Worm (Caenorhabditis elegans) whole organism, L4 larva: ENCODE data around the gene tag-153.

Experiments
- D1046.2 ChIP-seq: fragments of 200-800 bp; sonication (Bioruptor generic); IDR thresholded peaks from 2 replicates; pipeline ENCODE4 v1.3.6; 2022; ENCODE audit warnings: missing genetic modification characterization, missing compliant biosample characterization
- F44E2.7 ChIP-seq: fragments of 200-800 bp; sonication (Bioruptor generic); IDR thresholded peaks from 2 replicates; pipeline ENCODE4 v2.1.2; 2022; ENCODE audit warnings: missing genetic modification characterization, missing compliant biosample characterization
- T20F7.1 ChIP-seq: fragments of 200-800 bp; sonication (Bioruptor generic); optimal IDR thresholded peaks from 2 replicates; lab custom pipeline; 2018; ENCODE audit warnings: mild to moderate bottlenecking, missing genetic modification characterization, missing compliant biosample characterization
- Y5F2A.4 ChIP-seq: fragments of 200-800 bp; sonication (Bioruptor generic); optimal IDR thresholded peaks from 2 replicates; lab custom pipeline; 2018; ENCODE audit warnings: mild to moderate bottlenecking, missing genetic modification characterization, missing compliant biosample characterization
- Y75B8A.6 ChIP-seq: fragments of 200-800 bp; sonication (Bioruptor generic); IDR thresholded peaks from 2 replicates; pipeline ENCODE4 v1.3.6; 2022; ENCODE audit warnings: missing genetic modification reagents, missing genetic modification characterization, missing compliant biosample characterization
- ZK546.5 ChIP-seq, 2 experiments: sonication (generic microtip); optimal IDR thresholded peaks; 2 replicates each; lab custom pipeline; 2017; ENCODE audit warnings: missing biosample characterization in 2 of 2, missing genetic modification characterization in 2 of 2
- aha-1 ChIP-seq: fragments of 150-350 bp; peaks from one replicate; lab custom pipeline; 2014; ENCODE audit warnings: missing biosample characterization, missing genetic modification characterization
- ama-1 ChIP-seq: fragments of 150-350 bp; optimal IDR thresholded peaks from 2 replicates; lab custom pipeline; 2014; ENCODE audit warnings: inconsistent platforms, mixed read lengths
- ceh-32 ChIP-seq: sonication (generic microtip); optimal IDR thresholded peaks from 2 replicates; lab custom pipeline; 2016; ENCODE audit warnings: mild to moderate bottlenecking, missing genetic modification characterization, missing compliant biosample characterization; ENCODE audit not compliant: poor library complexity
- ceh-82 ChIP-seq: sonication (generic microtip); optimal IDR thresholded peaks from 2 replicates; lab custom pipeline; 2017; ENCODE audit warnings: missing biosample characterization, missing genetic modification characterization
- ces-1 ChIP-seq: fragments of 150-350 bp; sonication (generic microtip); optimal IDR thresholded peaks from 4 replicates; lab custom pipeline; 2014; ENCODE audit warnings: missing biosample characterization, missing genetic modification reagents, missing genetic modification characterization
- dmd-6 ChIP-seq: fragments of 200-800 bp; sonication (Bioruptor generic); IDR thresholded peaks from 2 replicates; pipeline ENCODE4 v1.3.6; 2022; ENCODE audit warnings: missing genetic modification reagents, missing genetic modification characterization, missing compliant biosample characterization
- duxl-1 ChIP-seq: sonication (generic microtip); optimal IDR thresholded peaks from 2 replicates; lab custom pipeline; 2016; ENCODE audit warnings: mild to moderate bottlenecking, missing genetic modification characterization, moderate library complexity, missing compliant biosample characterization; ENCODE audit not compliant: poor library complexity
- dve-1 ChIP-seq: sonication (generic microtip); optimal IDR thresholded peaks from 2 replicates; lab custom pipeline; 2017; ENCODE audit warnings: antibody characterized with exemption, mild to moderate bottlenecking, missing genetic modification characterization, missing compliant biosample characterization; ENCODE audit not compliant: insufficient read depth
- egl-43 ChIP-seq: fragments of 200-800 bp; sonication (Bioruptor generic); IDR thresholded peaks from 2 replicates; pipeline ENCODE4 v1.3.6; 2022; ENCODE audit warnings: missing genetic modification reagents, missing genetic modification characterization, missing compliant biosample characterization
- fos-1 ChIP-seq: fragments of 150-350 bp; optimal IDR thresholded peaks from 2 replicates; lab custom pipeline; 2014; ENCODE audit warnings: missing biosample characterization, missing genetic modification characterization
- gei-8 ChIP-seq: fragments of 200-800 bp; sonication (Bioruptor generic); optimal IDR thresholded peaks from 2 replicates; lab custom pipeline; 2018; ENCODE audit warnings: mild to moderate bottlenecking, missing genetic modification characterization, missing compliant biosample characterization
- hlh-30 ChIP-seq: sonication (generic microtip); optimal IDR thresholded peaks from 2 replicates; lab custom pipeline; 2017; ENCODE audit warnings: antibody characterized with exemption, mild to moderate bottlenecking, missing genetic modification characterization, missing compliant biosample characterization; ENCODE audit not compliant: insufficient read depth
- lin-15B ChIP-seq: fragments of 150-350 bp; sonication (generic microtip); optimal IDR thresholded peaks from 3 replicates; lab custom pipeline; 2014; ENCODE audit warnings: missing biosample characterization, missing genetic modification characterization
- lir-3 ChIP-seq: sonication (generic microtip); optimal IDR thresholded peaks from 2 replicates; lab custom pipeline; 2016; ENCODE audit warnings: mild to moderate bottlenecking, missing genetic modification characterization, missing compliant biosample characterization
- madf-5 ChIP-seq, 2 experiments: fragments of 200-800 bp; sonication (Bioruptor generic); IDR thresholded peaks; 2 replicates each; pipeline ENCODE4 v1.3.6; 2022; ENCODE audit warnings: missing compliant biosample characterization in 2 of 2, missing genetic modification characterization in 2 of 2
- mdl-1 ChIP-seq, 2 experiments: fragments of 150-350 bp in 1 of 2; sonication (generic microtip) in 1 of 2; optimal IDR thresholded peaks; 2 replicates each; lab custom pipeline; 2014 to 2017; ENCODE audit warnings: missing biosample characterization in 2 of 2, missing genetic modification characterization in 2 of 2
- mdt-29 ChIP-seq: fragments of 200-800 bp; sonication (Bioruptor generic); IDR thresholded peaks from 2 replicates; pipeline ENCODE4 v1.3.6; 2022; ENCODE audit warnings: missing genetic modification reagents, missing genetic modification characterization, missing compliant biosample characterization
- mep-1 ChIP-seq: fragments of 150-350 bp; sonication (generic microtip); optimal IDR thresholded peaks from 3 replicates; lab custom pipeline; 2014; ENCODE audit warnings: missing biosample characterization, missing genetic modification characterization
- mes-2 ChIP-seq: sonication (generic microtip); optimal IDR thresholded peaks from 2 replicates; lab custom pipeline; 2016; ENCODE audit warnings: missing genotype, mild to moderate bottlenecking, missing genetic modification characterization, missing compliant biosample characterization; ENCODE audit not compliant: poor library complexity, severe bottlenecking
- mxl-3 ChIP-seq: fragments of 200-800 bp; sonication (Bioruptor generic); optimal IDR thresholded peaks from 2 replicates; lab custom pipeline; 2018; ENCODE audit warnings: mild to moderate bottlenecking, missing genetic modification characterization, missing compliant biosample characterization
- nhr-28 ChIP-seq: fragments of 150-350 bp; optimal IDR thresholded peaks from 2 replicates; lab custom pipeline; 2014; ENCODE audit warnings: missing biosample characterization, missing genetic modification characterization
- nhr-42 ChIP-seq: fragments of 200-800 bp; sonication (Bioruptor generic); IDR thresholded peaks from 2 replicates; pipeline ENCODE4 v1.3.6; 2022; ENCODE audit warnings: missing genetic modification characterization, missing compliant biosample characterization
- nhr-77 ChIP-seq: fragments of 150-350 bp; optimal IDR thresholded peaks from 2 replicates; lab custom pipeline; 2014; ENCODE audit warnings: missing biosample characterization, missing genetic modification characterization
- saeg-2 ChIP-seq: fragments of 200-800 bp; sonication (Bioruptor generic); IDR thresholded peaks from 2 replicates; pipeline ENCODE4 v1.3.6; 2022; ENCODE audit warnings: missing genetic modification reagents, missing genetic modification characterization, missing compliant biosample characterization
- sdz-12 ChIP-seq: fragments of 200-800 bp; sonication (Bioruptor generic); optimal IDR thresholded peaks from 2 replicates; lab custom pipeline; 2018; ENCODE audit warnings: mild to moderate bottlenecking, missing genetic modification characterization, missing compliant biosample characterization
- tag-97 ChIP-seq: fragments of 200-800 bp; sonication (Bioruptor generic); IDR thresholded peaks from 2 replicates; pipeline ENCODE4 v1.3.6; 2022; ENCODE audit warnings: missing genetic modification characterization, missing compliant biosample characterization
- unc-62 ChIP-seq, 3 experiments: fragments of 150-350 bp in 1 of 3; sonication (generic microtip); optimal IDR thresholded peaks in 2 of 3; peaks in 1 of 3; 1 replicate in 1 of 3; 2 replicates in 2 of 3; lab custom pipeline; 2014 to 2017; ENCODE audit warnings: missing biosample characterization in 3 of 3, missing genetic modification characterization in 3 of 3, missing genetic modification reagents in 3 of 3, missing genotype in 1 of 3
- zag-1 ChIP-seq: fragments of 150-350 bp; optimal IDR thresholded peaks from 2 replicates; lab custom pipeline; 2014; ENCODE audit warnings: missing biosample characterization, missing genetic modification characterization
- zfp-3 ChIP-seq: fragments of 200-800 bp; sonication (Bioruptor generic); conservative IDR thresholded peaks from 2 replicates; pipeline ENCODE4 v1.3.6; 2022; ENCODE audit warnings: missing genetic modification reagents, missing genetic modification characterization, missing compliant biosample characterization
- ztf-11 ChIP-seq: fragments of 150-350 bp; optimal IDR thresholded peaks from 2 replicates; lab custom pipeline; 2014; ENCODE audit warnings: missing biosample characterization, missing genetic modification characterization

The tag-153 gene

DNA sequence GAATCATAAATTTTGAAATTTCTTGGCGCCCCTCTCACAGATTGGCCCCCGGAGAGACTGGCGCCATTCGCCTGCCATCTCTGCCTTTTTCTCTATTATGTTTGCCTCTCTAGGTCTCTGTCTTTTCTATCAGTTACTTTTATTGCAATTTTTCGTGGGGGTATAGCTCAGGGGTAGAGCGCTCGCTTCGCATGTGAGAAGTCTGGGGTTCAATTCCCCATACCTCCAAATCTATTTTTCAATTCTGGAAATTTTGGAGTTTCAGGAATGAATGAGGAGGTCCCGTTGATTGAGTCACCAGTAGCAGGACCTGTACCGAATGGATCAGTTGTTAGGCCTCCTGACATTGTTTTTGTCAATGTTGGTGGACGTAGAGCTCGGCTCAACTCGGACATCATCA, 4.8 kb upstream of the tag-153 start, which contains the start of gene kvs-3 (continued):
- TF ChIP-seq unc-62 (GFP tag; optimal IDR thresholded peaks at IDR 0.05 in 1 of 2; lab: Kevin White, UChicago) = peak in 1 of 2 experiments; percentile 84
- TF ChIP-seq unc-62 (tag; optimal IDR thresholded peaks at IDR 0.05; lab: Kevin White, UChicago) = no peak
- no peak for TF ChIP-seq mes-2 (tag; lab: Kevin White, UChicago)

DNA sequence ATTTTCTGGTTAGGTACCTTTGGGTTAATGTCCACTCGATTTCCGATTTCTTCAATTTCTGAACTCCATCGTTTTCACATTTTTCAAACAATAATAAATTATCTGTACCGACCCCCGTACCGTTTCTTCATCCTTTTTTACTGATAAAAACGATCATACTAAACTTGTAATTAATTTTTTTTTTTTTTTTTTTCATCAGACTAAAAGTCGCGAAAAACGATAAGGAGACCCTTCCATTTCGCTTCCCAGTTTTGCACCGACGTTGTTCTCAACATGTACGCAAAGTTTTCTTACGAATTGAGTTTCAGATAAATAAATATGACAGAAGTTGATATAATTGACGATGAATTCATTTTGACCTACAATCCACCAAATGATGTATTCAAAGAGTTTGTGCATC, 1.7 kb upstream of the tag-153 start, which contains the start of gene F44A2.7:
TSS of gene F44A2.7 (plus strand) at position 301 of the 400 bp plus-strand sequence.
- TF ChIP-seq ceh-82 (tag; lab: Kevin White, UChicago) (no peak), ZK546.5 (tag; optimal IDR thresholded peaks at IDR 0.05; lab: Kevin White, UChicago) (no peak), dmd-6 (GFP tag; lab: Robert Waterston, UW) (0 out of 2 replicates have a peak, but pooled peaks have one; percentile 21), tag-97 (no peak), lir-3 (tag; lab: Kevin White, UChicago) (no peak)

DNA sequence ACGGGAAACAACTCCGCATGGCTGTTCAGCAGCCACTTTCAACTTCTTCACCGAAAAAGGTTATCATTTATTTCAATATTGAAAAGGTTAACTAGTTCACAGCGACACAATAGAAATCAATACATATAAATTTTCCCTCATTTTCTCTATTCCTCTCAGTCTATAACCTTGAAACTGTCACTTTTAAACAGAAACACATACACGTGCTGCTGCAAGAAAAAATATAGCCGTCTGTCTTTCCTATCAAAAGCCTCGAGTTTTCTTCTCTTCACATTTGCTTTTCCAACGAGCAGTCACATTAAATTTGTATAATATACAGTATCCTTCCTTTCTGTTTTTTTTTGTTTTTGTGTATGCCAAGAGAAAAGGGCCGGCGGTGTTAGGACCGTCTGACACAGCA, 1.3 kb downstream of the tag-153 start:
- TF ChIP-seq duxl-1 (tag; lab: Kevin White, UChicago) (no peak), mxl-3 (GFP tag; lab: Kevin White, UChicago) (peak; percentile 56), T20F7.1 (no peak), egl-43 (no peak), mep-1 (no peak), hlh-30 (tag; lab: Kevin White, UChicago) (peak; percentile 56), ztf-11 (tag; lab: Kevin White, UChicago) (no peak), mdt-29 (GFP tag; lab: Robert Waterston, UW) (no peak), fos-1 (tag; lab: Kevin White, UChicago) (no peak), D1046.2 (GFP tag; lab: Robert Waterston, UW) (no peak), saeg-2 (GFP tag; lab: Robert Waterston, UW) (no peak), Y75B8A.6 (GFP tag; lab: Robert Waterston, UW) (no peak), F44E2.7 (GFP tag; lab: Robert Waterston, UW) (no peak), nhr-42 (GFP tag; lab: Robert Waterston, UW) (no peak), zfp-3 (no peak), ama-1 (lab: Kevin White, UChicago) (no peak), lir-3 (tag; lab: Kevin White, UChicago) (no peak), ces-1 (GFP tag; lab: Kevin White, UChicago) (no peak), mdl-1 (tag; optimal IDR thresholded peaks at IDR 0.05; lab: Kevin White, UChicago) (peak; percentile 4 to 42), nhr-28 (tag; lab: Kevin White, UChicago) (no peak), gei-8 (GFP tag; lab: Kevin White, UChicago) (no peak), Y5F2A.4 (GFP tag; lab: Kevin White, UChicago) (no peak), sdz-12 (GFP tag; lab: Kevin White, UChicago) (no peak), aha-1 (tag; lab: Kevin White, UChicago) (peak; percentile 53), ceh-32 (tag; lab: Kevin White, UChicago) (no peak), dve-1 (tag; lab: Kevin White, UChicago) (peak; percentile 6)
- TF ChIP-seq, all 104 proteins: peak for 5

DNA sequence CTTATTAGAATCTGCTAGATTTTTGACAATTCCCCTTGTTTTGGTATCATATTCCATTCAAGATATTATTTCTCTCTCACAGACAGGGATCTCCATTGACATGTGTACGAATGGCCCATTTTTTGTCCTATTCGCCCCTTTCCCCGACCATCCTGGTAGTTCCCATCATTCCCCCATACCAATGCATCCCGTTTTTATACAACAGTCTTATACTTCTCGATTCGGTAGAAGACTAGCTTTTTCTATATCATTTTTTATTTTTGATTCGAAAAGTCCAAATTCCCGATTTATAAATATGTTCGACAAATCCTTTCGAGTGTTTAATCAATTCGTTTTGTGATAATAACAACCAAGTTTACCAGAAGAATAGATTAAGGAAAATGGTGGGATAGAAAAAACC, 4.0 kb downstream of the tag-153 start:
- no peak for TF ChIP-seq zag-1 (tag; lab: Kevin White, UChicago)
- peak; percentile 34 for TF ChIP-seq ama-1 (lab: Kevin White, UChicago)
- peak; percentile 56 for TF ChIP-seq nhr-77 (tag; lab: Kevin White, UChicago)
- no peak for TF ChIP-seq lin-15B (tag; lab: Kevin White, UChicago)
- no peak for TF ChIP-seq madf-5 (GFP tag; IDR thresholded peaks at IDR 0.05; lab: Robert Waterston, UW)
